Fruit fly (Drosophila melanogaster) whole organism, embryonic: ENCODE data around the gene tj.

Experiments
- Bgb ChIP-seq: fragments of 200-800 bp; sonication (Bioruptor generic); IDR thresholded peaks from 2 replicates; pipeline ENCODE4 v1.3.6; 2022; ENCODE audit warnings: missing biosample characterization, missing genetic modification characterization; ENCODE audit not compliant: partially characterized antibody
- CG10565 ChIP-seq: fragments of 200-800 bp; sonication (Bioruptor generic); optimal IDR thresholded peaks from 3 replicates; lab custom pipeline; 2016; ENCODE audit warnings: missing biosample characterization, mild to moderate bottlenecking, missing genetic modification characterization
- CG1603 ChIP-seq: fragments of 200-800 bp; sonication (Bioruptor generic); optimal IDR thresholded peaks from 2 replicates; lab custom pipeline; 2019; ENCODE audit warnings: missing biosample characterization, mild to moderate bottlenecking, missing genetic modification characterization, moderate library complexity
- CG18011 ChIP-seq: fragments of 200-800 bp; sonication (Bioruptor generic); optimal IDR thresholded peaks from 2 replicates; lab custom pipeline; 2017; ENCODE audit warnings: missing biosample characterization, missing genetic modification characterization, mild to moderate bottlenecking, moderate library complexity, missing genotype
- CG2120 ChIP-seq: fragments of 200-800 bp; sonication (Bioruptor generic); optimal IDR thresholded peaks from 3 replicates; lab custom pipeline; 2016; ENCODE audit warnings: missing biosample characterization, missing genetic modification characterization
- CG2199 ChIP-seq: fragments of 200-800 bp; sonication (Bioruptor generic); IDR thresholded peaks from 3 replicates; pipeline ENCODE4 v1.3.6; 2022; ENCODE audit warnings: missing biosample characterization, missing genetic modification characterization
- CG3163 ChIP-seq: fragments of 200-800 bp; sonication (Bioruptor generic); optimal IDR thresholded peaks from 3 replicates; lab custom pipeline; 2016; ENCODE audit warnings: missing biosample characterization, missing genetic modification characterization
- CG32532 ChIP-seq: fragments of 200-800 bp; sonication (Bioruptor generic); IDR thresholded peaks from 2 replicates; pipeline ENCODE4 v1.3.6; 2022; ENCODE audit warnings: missing biosample characterization, missing genetic modification characterization
- CG42726 ChIP-seq: fragments of 200-800 bp; sonication (Bioruptor generic); IDR thresholded peaks from 2 replicates; pipeline ENCODE4 v1.3.6; 2022; ENCODE audit warnings: missing biosample characterization, missing genetic modification characterization; ENCODE audit not compliant: partially characterized antibody
- CG6689 ChIP-seq: fragments of 200-800 bp; sonication (Bioruptor generic); IDR thresholded peaks from 2 replicates; pipeline ENCODE4 v1.3.6; 2022; ENCODE audit warnings: missing biosample characterization, missing genetic modification characterization
- CG7372 ChIP-seq: fragments of 200-800 bp; sonication (Bioruptor generic); IDR thresholded peaks from 2 replicates; pipeline ENCODE4 v1.3.6; 2022; ENCODE audit warnings: missing biosample characterization, missing genetic modification characterization
- CG8089 ChIP-seq: fragments of 200-800 bp; sonication (Bioruptor generic); optimal IDR thresholded peaks from 3 replicates; lab custom pipeline; 2016; ENCODE audit warnings: missing biosample characterization, missing genetic modification characterization
- CG8359 ChIP-seq: fragments of 200-800 bp; sonication (Bioruptor generic); optimal IDR thresholded peaks from 2 replicates; lab custom pipeline; 2017; ENCODE audit warnings: missing biosample characterization, mild to moderate bottlenecking, missing genetic modification characterization, borderline replicate concordance
- Deaf1 ChIP-seq: fragments of 200-800 bp; optimal IDR thresholded peaks from 3 replicates; lab custom pipeline; 2019; ENCODE audit warnings: missing biosample characterization, mild to moderate bottlenecking, missing genetic modification characterization, moderate library complexity
- Drgx ChIP-seq: fragments of 200-800 bp; sonication (Bioruptor generic); IDR thresholded peaks from 2 replicates; pipeline ENCODE4 v1.3.6; 2022; ENCODE audit warnings: missing biosample characterization, missing genetic modification characterization
- E2f1 ChIP-seq: fragments of 200-800 bp; sonication (Bioruptor generic); IDR thresholded peaks from 2 replicates; pipeline ENCODE4 v1.3.6; 2022; ENCODE audit warnings: missing biosample characterization, missing genetic modification characterization
- H2.0 ChIP-seq: fragments of 200-800 bp; sonication (Bioruptor generic); IDR thresholded peaks from 2 replicates; pipeline ENCODE4 v1.3.6; 2022; ENCODE audit warnings: missing biosample characterization, missing genetic modification characterization
- Med ChIP-seq: fragments of 200-800 bp; sonication (Bioruptor generic); peaks from one replicate; lab custom pipeline; 2016; ENCODE audit warnings: missing biosample characterization, missing genetic modification characterization, mild to moderate bottlenecking, inconsistent platforms, moderate library complexity
- ara ChIP-seq: fragments of 200-800 bp; sonication (Bioruptor generic); IDR thresholded peaks from 2 replicates; pipeline ENCODE4 v1.3.6; 2022; ENCODE audit warnings: missing biosample characterization, missing genetic modification characterization
- ase ChIP-seq: fragments of 200-800 bp; sonication (Bioruptor generic); IDR thresholded peaks from 3 replicates; pipeline ENCODE4 v1.3.6; 2022; ENCODE audit warnings: missing biosample characterization, missing genetic modification characterization
- az2 ChIP-seq: fragments of 200-800 bp; sonication (Bioruptor generic); optimal IDR thresholded peaks from 3 replicates; lab custom pipeline; 2016; ENCODE audit warnings: missing biosample characterization, missing genetic modification characterization
- chinmo ChIP-seq: fragments of 200-800 bp; sonication (Bioruptor generic); IDR thresholded peaks from 4 replicates; pipeline ENCODE4 v1.3.6; 2022; ENCODE audit warnings: missing biosample characterization, missing genetic modification characterization; ENCODE audit not compliant: partially characterized antibody
- dysf ChIP-seq: fragments of 200-800 bp; sonication (Bioruptor generic); IDR thresholded peaks from 3 replicates; pipeline ENCODE4 v1.3.6; 2022; ENCODE audit warnings: missing biosample characterization, missing genetic modification characterization
- gem ChIP-seq: fragments of 200-800 bp; sonication (Bioruptor generic); optimal IDR thresholded peaks from 2 replicates; lab custom pipeline; 2019; ENCODE audit warnings: missing biosample characterization, mild to moderate bottlenecking, missing genetic modification characterization, moderate library complexity
- grau ChIP-seq: fragments of 200-800 bp; optimal IDR thresholded peaks from 3 replicates; lab custom pipeline; 2019; ENCODE audit warnings: missing biosample characterization, mild to moderate bottlenecking, missing genetic modification characterization, moderate library complexity
- jing ChIP-seq: fragments of 200-800 bp; sonication (Bioruptor generic); optimal IDR thresholded peaks from 2 replicates; lab custom pipeline; 2018; ENCODE audit warnings: missing biosample characterization, mild to moderate bottlenecking, missing genetic modification characterization
- lmd ChIP-seq: fragments of 200-800 bp; sonication (Bioruptor generic); IDR thresholded peaks from 2 replicates; pipeline ENCODE4 v1.3.6; 2022; ENCODE audit warnings: missing biosample characterization, missing genetic modification characterization
- nom ChIP-seq: fragments of 200-800 bp; sonication (Bioruptor generic); optimal IDR thresholded peaks from 2 replicates; lab custom pipeline; 2017; ENCODE audit warnings: missing biosample characterization, missing genetic modification characterization, mild to moderate bottlenecking, moderate library complexity, missing genetic modification reagents
- pho ChIP-seq: fragments of 200-800 bp; sonication (Bioruptor generic); optimal IDR thresholded peaks from 2 replicates; lab custom pipeline; 2016; ENCODE audit warnings: missing biosample characterization, missing genetic modification characterization
- phol ChIP-seq: fragments of 200-800 bp; sonication (Bioruptor generic); optimal IDR thresholded peaks from 3 replicates; lab custom pipeline; 2018; ENCODE audit warnings: missing biosample characterization, mild to moderate bottlenecking, missing genetic modification characterization, moderate library complexity
- prd ChIP-seq, 3 experiments: fragments of >200 bp in 2 of 3; fragments of 200-800 bp in 1 of 3; sonication (Bioruptor generic) in 1 of 3; optimal IDR thresholded peaks in 2 of 3; IDR thresholded peaks in 1 of 3; 2 replicates in 2 of 3; 3 replicates in 1 of 3; pipeline versions ENCODE4 v1.3.6 to Lab custom; 2017 to 2022; ENCODE audit warnings: missing biosample characterization in 1 of 3, missing genetic modification characterization in 1 of 3
- row ChIP-seq: fragments of 200-800 bp; sonication (Bioruptor generic); IDR thresholded peaks from 3 replicates; pipeline ENCODE4 v1.3.6; 2022; ENCODE audit warnings: missing biosample characterization, missing genetic modification characterization
- sd ChIP-seq: fragments of 200-800 bp; sonication (Bioruptor generic); optimal IDR thresholded peaks from 3 replicates; lab custom pipeline; 2018; ENCODE audit warnings: missing biosample characterization, mild to moderate bottlenecking, missing genetic modification characterization, moderate library complexity
- sens ChIP-seq: fragments of 200-800 bp; sonication (Bioruptor generic); peaks from one replicate; lab custom pipeline; 2016; ENCODE audit warnings: missing biosample characterization, missing genetic modification characterization
- slbo ChIP-seq: fragments of 200-800 bp; sonication (Bioruptor generic); IDR thresholded peaks from 2 replicates; pipeline ENCODE4 v1.3.6; 2022; ENCODE audit warnings: missing biosample characterization, missing genetic modification characterization
- sna ChIP-seq: fragments of 200-800 bp; sonication (Bioruptor generic); IDR thresholded peaks from 2 replicates; pipeline ENCODE4 v1.3.6; 2022; ENCODE audit warnings: missing biosample characterization, missing genetic modification characterization; ENCODE audit not compliant: partially characterized antibody
- sob ChIP-seq: fragments of 200-800 bp; sonication (Bioruptor generic); IDR thresholded peaks from 2 replicates; pipeline ENCODE4 v1.3.6; 2022; ENCODE audit warnings: missing biosample characterization, missing genetic modification characterization
- sr ChIP-seq: fragments of 200-800 bp; sonication (Bioruptor generic); IDR thresholded peaks from 3 replicates; pipeline ENCODE4 v1.3.6; 2022; ENCODE audit warnings: missing biosample characterization, missing genetic modification characterization
- ssp ChIP-seq: fragments of 200-800 bp; sonication (Bioruptor generic); IDR thresholded peaks from 2 replicates; pipeline ENCODE4 v1.3.6; 2022; ENCODE audit warnings: missing biosample characterization, missing genetic modification characterization
- tgo ChIP-seq: fragments of 200-800 bp; sonication (Bioruptor generic); IDR thresholded peaks from 3 replicates; pipeline ENCODE4 v1.3.6; 2022; ENCODE audit warnings: missing biosample characterization, missing genetic modification characterization
- vnd ChIP-seq: fragments of 200-800 bp; sonication (Bioruptor generic); IDR thresholded peaks from 3 replicates; pipeline ENCODE4 v1.3.6; 2022; ENCODE audit warnings: missing biosample characterization, missing genetic modification characterization; ENCODE audit not compliant: partially characterized antibody

The tj gene

DNA sequence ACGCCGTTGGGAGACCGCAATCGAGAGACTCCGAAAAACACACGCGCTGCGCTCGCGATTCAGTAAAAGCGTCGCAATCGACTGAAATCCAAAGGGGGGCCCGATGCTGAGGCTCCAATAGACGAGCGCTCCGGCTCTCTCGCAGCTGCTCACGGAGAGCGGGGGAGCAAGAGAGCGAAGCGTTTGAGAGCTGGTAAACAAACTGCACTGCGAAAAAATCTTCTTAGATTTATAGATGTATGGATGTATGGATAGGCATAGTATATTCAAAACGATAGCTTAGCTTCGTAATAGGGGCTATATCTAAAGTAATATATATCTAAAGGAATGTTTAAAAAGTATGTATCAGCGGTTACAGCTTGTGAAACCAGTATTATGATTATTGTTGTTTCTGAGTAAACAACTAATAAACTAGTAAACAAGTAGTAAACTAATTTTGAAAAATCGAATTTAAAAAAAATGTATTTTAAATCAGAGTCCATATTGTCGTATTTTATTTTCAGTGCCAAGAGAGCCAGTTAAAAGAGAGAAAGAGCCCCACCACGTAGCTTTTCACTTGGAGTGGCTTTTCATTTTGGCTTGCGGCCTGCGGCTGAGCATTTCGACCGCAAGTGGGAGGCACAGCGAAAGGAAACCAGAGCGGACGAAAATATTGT lies 40.5 kb upstream of the tj start, which contains the start of the genes Alp12 and CG13085 (continued):
- TF ChIP-seq CG42726 (GFP tag; lab: Robert Waterston, UW): no peak
- peak; percentile 98 for TF ChIP-seq phol (tag; lab: Kevin White, UChicago)

DNA sequence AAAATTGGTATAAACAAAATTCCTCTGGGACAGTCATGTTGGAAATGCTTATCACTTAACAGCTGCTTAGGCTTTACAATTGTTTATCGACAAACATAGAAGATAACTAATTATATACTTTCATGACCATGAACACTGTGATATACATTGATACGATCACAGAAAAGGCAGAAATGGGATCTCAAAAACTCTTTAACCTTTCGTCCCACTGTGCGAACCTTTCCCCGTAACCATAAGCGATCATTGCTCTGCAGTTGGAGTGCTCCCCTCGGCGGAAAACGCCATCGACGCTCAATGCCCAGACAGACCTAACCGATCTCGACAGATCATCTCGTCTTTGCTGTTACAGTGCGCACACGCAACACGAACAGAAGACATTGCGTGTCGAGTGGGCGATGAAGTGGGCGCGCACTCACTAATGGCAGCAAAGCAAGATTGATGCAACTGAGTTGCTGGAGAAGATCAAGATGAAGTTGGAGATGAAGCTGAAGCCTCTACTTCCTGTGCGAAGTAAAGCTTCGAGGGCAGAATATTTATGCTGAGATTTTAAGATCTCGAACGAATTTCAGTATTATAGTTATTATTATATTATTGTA lies 39.7 kb upstream of the tj start:
- no peak for TF ChIP-seq CG8359 (GFP tag; lab: Kevin White, UChicago)
- TF ChIP-seq CG6689 (GFP tag; lab: Robert Waterston, UW): 0 out of 2 replicates have a peak, but pooled peaks have one; percentile 8
- no peak for TF ChIP-seq sna (GFP tag; lab: Robert Waterston, UW)
- peak; percentile 82 for TF ChIP-seq sens
- TF ChIP-seq H2.0 (GFP tag; lab: Robert Waterston, UW): peak; percentile 3; the same call in 1 of the 2 replicates
- no peak for TF ChIP-seq CG32532 (GFP tag; lab: Robert Waterston, UW)
- TF ChIP-seq gem (tag; lab: Kevin White, UChicago): no peak
- TF ChIP-seq CG1603 (tag; lab: Kevin White, UChicago): peak; percentile 5
- peak; percentile 12 for TF ChIP-seq CG8089
- TF ChIP-seq jing (GFP tag; lab: Kevin White, UChicago): no peak
- TF ChIP-seq slbo (GFP tag; lab: Robert Waterston, UW): peak; percentile 25; the same call in 1 of the 2 replicates
- 0 out of 2 replicates have a peak, but pooled peaks have one; percentile 20 for TF ChIP-seq E2f1 (GFP tag; lab: Robert Waterston, UW)
- 0 out of 2 replicates have a peak, but pooled peaks have one; percentile 13 for TF ChIP-seq ssp (GFP tag; lab: Robert Waterston, UW)
- TF ChIP-seq Deaf1 (tag; lab: Kevin White, UChicago): no peak
- TF ChIP-seq sr (GFP tag; lab: Robert Waterston, UW): peak; percentile 72; the same call in 2 of the 3 replicates
- TF ChIP-seq grau (tag; lab: Kevin White, UChicago): peak; percentile 74
- peak; percentile 13; the same call in 1 of the 3 replicates for TF ChIP-seq row
- TF ChIP-seq dysf (GFP tag; lab: Robert Waterston, UW): peak; percentile 13; the same call in 1 of the 3 replicates
- TF ChIP-seq CG2199 (GFP tag; lab: Robert Waterston, UW): 0 out of 3 replicates have a peak, but pooled peaks have one; percentile 19
- peak; percentile 8; the same call in 1 of the 2 replicates for TF ChIP-seq Drgx (GFP tag; lab: Robert Waterston, UW)
- 0 out of 2 replicates have a peak, but pooled peaks have one; percentile 8 for TF ChIP-seq sob (GFP tag; lab: Robert Waterston, UW)
- TF ChIP-seq ara (GFP tag; lab: Robert Waterston, UW): 0 out of 2 replicates have a peak, but pooled peaks have one; percentile 18
- TF ChIP-seq vnd (GFP tag; lab: Robert Waterston, UW): 0 out of 3 replicates have a peak, but pooled peaks have one; percentile 16
- peak; percentile 3 for TF ChIP-seq pho (GFP tag; lab: Kevin White, UChicago)
- TF ChIP-seq prd (optimal IDR thresholded peaks at IDR 0.05; lab: Kevin White, UChicago): no peak
- 0 out of 3 replicates have a peak, but pooled peaks have one; percentile 9 for TF ChIP-seq prd (GFP tag; IDR thresholded peaks at IDR 0.05; lab: Robert Waterston, UW)
- 0 out of 3 replicates have a peak, but pooled peaks have one; percentile 20 for TF ChIP-seq ase (GFP tag; lab: Robert Waterston, UW)
- no peak for TF ChIP-seq tgo (GFP tag; lab: Robert Waterston, UW)
- no peak for TF ChIP-seq CG18011 (GFP tag; lab: Kevin White, UChicago)

DNA sequence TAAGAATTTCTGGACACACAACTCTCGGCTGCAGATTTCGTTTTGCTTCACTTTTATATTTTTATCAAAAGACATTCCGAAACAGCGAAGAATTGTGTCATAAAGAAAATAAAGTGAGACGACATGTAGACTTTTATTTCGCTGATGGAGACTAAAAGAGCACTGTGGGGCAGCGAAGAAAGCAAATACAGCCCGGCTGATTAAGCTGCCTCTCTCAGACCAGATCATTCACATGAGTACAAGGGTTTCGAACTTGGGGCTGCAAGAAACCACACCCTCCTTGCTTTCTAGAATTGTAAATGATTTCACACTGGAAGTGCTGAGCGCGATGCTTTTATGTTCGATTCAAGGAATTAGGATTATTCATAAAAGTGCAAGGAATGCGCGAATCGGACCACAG lies 39.0 kb upstream of the tj start:
- no peak for TF ChIP-seq az2 (GFP tag; lab: Kevin White, UChicago)
- peak; percentile 34 for TF ChIP-seq sd (tag; lab: Kevin White, UChicago)
- TF ChIP-seq CG3163 (GFP tag; lab: Kevin White, UChicago): no peak
- TF ChIP-seq lmd (GFP tag; lab: Robert Waterston, UW): no peak
- TF ChIP-seq Med (GFP tag; lab: Kevin White, UChicago): peak; percentile 61
- peak; percentile 50 for TF ChIP-seq nom (GFP tag; lab: Kevin White, UChicago)
- no peak for TF ChIP-seq CG7372 (GFP tag; lab: Robert Waterston, UW)
- TF ChIP-seq CG2120 (GFP tag; lab: Kevin White, UChicago): no peak
- TF ChIP-seq CG10565: no peak
- TF ChIP-seq Bgb (GFP tag; lab: Robert Waterston, UW): 0 out of 2 replicates have a peak, but pooled peaks have one; percentile 24
- TF ChIP-seq chinmo (GFP tag; lab: Robert Waterston, UW): 0 out of 4 replicates have a peak, but pooled peaks have one; percentile 39
